Worm (Caenorhabditis elegans): Measurements from ENCODE around the gene C05D11.5.
A peak's percentile ranks its signal among the peaks of the same experiment; 100 is the strongest.

C05D11.5 gene

DNA sequence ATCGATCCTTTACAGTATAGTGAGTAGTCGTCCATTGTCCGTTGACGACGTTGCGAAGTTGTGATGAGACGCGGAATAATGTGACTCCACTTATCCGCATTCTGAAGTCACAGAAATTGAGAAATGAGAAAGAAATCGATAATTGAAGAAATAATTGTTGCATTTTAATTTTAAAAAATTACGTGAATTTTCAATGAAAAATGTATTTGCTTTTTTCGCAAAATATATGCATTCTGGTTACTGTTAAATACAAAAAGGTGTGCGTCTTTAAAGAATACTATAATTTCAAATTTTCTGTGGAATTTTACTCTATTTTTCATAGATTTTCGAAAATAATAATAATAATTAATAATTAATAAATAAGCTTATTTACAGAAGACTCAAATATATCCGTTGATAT, 35.0 kb upstream of the C05D11.5 start, which contains the start of gene let-721:
Gene let-721, minus strand, starts transcription at position 101 of the 400 bp plus-strand sequence.
- TF ChIP-seq klf-2 (GFP tag; conservative IDR thresholded peaks at IDR 0.05): no peak
- no peak for TF ChIP-seq cog-1 (tag; optimal IDR thresholded peaks at IDR 0.05)
- TF ChIP-seq tab-1 (GFP tag; IDR thresholded peaks at IDR 0.05): no peak
- TF ChIP-seq ref-1 (GFP tag; conservative IDR thresholded peaks at IDR 0.05): no peak
- no peak for TF ChIP-seq flt-1 (GFP tag; IDR thresholded peaks at IDR 0.05)
- TF ChIP-seq ztf-23 (GFP tag; IDR thresholded peaks at IDR 0.05): no peak
- no peak for TF ChIP-seq ztf-29 (GFP tag; IDR thresholded peaks at IDR 0.05)
- no peak for TF ChIP-seq T22C8.4 (GFP tag; IDR thresholded peaks at IDR 0.05)
- no peak for TF ChIP-seq med-1 (GFP tag; optimal IDR thresholded peaks at IDR 0.05; ENCODE audit: insufficient read depth)

DNA sequence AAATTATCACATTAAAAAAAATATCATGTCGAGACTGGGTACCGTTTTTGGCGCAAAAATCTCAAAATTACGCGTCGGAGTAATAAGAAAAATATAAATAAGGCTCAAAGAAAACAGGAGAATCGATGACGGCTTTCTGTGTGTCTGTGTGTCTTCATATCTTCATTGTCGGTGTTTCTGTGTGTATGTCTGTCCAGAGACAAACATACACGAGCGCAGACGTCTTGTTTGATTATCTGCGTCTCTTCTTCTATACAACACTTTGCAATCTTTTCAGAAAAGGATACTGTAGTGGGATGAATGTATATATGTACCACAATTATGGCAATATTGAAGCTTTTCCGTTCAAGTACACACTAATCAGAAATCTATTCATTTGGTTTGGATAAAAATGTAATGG, 32.5 kb upstream of the C05D11.5 start, which contains the start of gene C05D11.13:
Gene C05D11.13, minus strand, starts transcription at position 252 of the 400 bp plus-strand sequence.
- TF ChIP-seq T22C8.4 (GFP tag; IDR thresholded peaks at IDR 0.05): no peak
- no peak for TF ChIP-seq med-1 (GFP tag; optimal IDR thresholded peaks at IDR 0.05; ENCODE audit: insufficient read depth)
- TF ChIP-seq ztf-23 (GFP tag; IDR thresholded peaks at IDR 0.05): no peak
- no peak for TF ChIP-seq ztf-29 (GFP tag; IDR thresholded peaks at IDR 0.05)
- no peak for TF ChIP-seq flt-1 (GFP tag; IDR thresholded peaks at IDR 0.05)
- no peak for TF ChIP-seq cog-1 (tag; optimal IDR thresholded peaks at IDR 0.05)
- TF ChIP-seq tab-1 (GFP tag; IDR thresholded peaks at IDR 0.05): no peak
- no peak for TF ChIP-seq klf-2 (GFP tag; conservative IDR thresholded peaks at IDR 0.05)
- no peak for TF ChIP-seq ref-1 (GFP tag; conservative IDR thresholded peaks at IDR 0.05)

DNA sequence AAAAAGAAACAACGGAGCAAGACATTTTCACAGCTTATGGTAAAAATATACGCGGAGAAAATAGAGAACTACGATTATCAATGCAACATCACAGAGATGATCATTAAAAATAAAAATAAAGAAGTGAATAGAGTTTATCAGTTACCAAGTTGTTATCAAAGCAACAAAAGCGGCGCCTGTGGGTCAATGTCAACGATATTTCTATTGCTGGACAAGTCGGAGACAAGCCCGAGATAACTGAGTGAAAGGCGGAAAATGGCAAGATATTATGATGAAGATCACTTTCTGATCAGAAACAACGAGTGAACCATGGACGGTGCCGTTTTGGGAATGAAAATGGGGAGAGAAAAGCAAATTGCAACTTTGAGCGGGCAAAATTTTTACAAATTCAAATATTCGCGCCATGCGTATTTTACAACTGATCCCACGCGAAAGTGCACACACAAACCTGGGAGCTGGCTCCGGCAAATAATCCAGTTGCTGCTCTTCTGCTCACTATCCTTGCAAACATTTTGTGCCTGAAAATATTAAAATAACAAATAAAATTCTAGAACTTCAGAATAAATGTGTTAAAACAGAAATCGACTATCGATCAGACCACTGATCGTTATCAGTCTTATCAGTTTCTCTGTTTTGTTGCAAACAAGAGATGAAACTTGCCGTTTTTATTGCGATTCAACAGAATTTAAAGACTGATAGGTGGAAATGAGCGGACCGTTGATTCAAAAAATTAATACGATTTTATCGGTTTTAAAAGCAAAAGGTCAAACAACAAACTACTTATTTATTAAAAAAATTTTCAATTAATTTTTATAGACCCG, 30.7 kb upstream of the C05D11.5 start, which contains the start of gene mel-32:
Gene mel-32, minus strand, starts transcription at position 696 of the 821 bp plus-strand sequence.
- TF ChIP-seq klf-2 (GFP tag; conservative IDR thresholded peaks at IDR 0.05): no peak
- no peak for TF ChIP-seq cog-1 (tag; optimal IDR thresholded peaks at IDR 0.05)
- no peak for TF ChIP-seq tab-1 (GFP tag; IDR thresholded peaks at IDR 0.05)

ce11 chrIII:6439854-6440253, 28.0 kb upstream of the C05D11.5 start:
- TF ChIP-seq ref-1 (GFP tag; conservative IDR thresholded peaks at IDR 0.05): no peak
- no peak for TF ChIP-seq flt-1 (GFP tag; IDR thresholded peaks at IDR 0.05)
- TF ChIP-seq ztf-23 (GFP tag; IDR thresholded peaks at IDR 0.05): no peak
- TF ChIP-seq klf-2 (GFP tag; conservative IDR thresholded peaks at IDR 0.05): no peak
- TF ChIP-seq cog-1 (tag; optimal IDR thresholded peaks at IDR 0.05): no peak
- TF ChIP-seq tab-1 (GFP tag; IDR thresholded peaks at IDR 0.05): no peak
- no peak for TF ChIP-seq T22C8.4 (GFP tag; IDR thresholded peaks at IDR 0.05)
- TF ChIP-seq ztf-29 (GFP tag; IDR thresholded peaks at IDR 0.05): no peak
- TF ChIP-seq med-1 (GFP tag; optimal IDR thresholded peaks at IDR 0.05; ENCODE audit: insufficient read depth): no peak

DNA sequence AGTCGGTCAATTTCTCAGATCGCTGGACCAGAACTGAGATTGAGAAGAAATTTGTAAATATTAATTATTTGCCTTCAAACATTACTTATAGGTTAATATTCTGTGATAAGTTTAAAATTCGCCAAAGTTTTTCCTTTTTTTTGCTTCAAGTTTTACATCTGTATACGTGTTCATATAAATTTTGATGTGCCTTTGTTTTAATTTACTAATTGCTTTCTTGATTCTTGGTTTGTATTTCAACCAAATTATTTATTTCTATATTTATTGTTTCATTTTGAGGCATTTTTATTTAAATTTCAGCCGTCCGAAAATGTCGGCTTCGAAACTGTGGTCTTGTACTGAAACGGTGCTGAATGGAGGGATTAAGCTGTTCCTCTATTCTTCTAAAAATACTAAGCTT, 24.5 kb upstream of the C05D11.5 start, which contains the start of gene C05D11.1:
Gene C05D11.1, plus strand, starts transcription at position 301 of the 400 bp plus-strand sequence.
- TF ChIP-seq ztf-29 (GFP tag; IDR thresholded peaks at IDR 0.05): no peak
- TF ChIP-seq flt-1 (GFP tag; IDR thresholded peaks at IDR 0.05): no peak
- TF ChIP-seq cog-1 (tag; optimal IDR thresholded peaks at IDR 0.05): no peak
- no peak for TF ChIP-seq ref-1 (GFP tag; conservative IDR thresholded peaks at IDR 0.05)
- TF ChIP-seq tab-1 (GFP tag; IDR thresholded peaks at IDR 0.05): no peak
- no peak for TF ChIP-seq med-1 (GFP tag; optimal IDR thresholded peaks at IDR 0.05; ENCODE audit: insufficient read depth)
- no peak for TF ChIP-seq ztf-23 (GFP tag; IDR thresholded peaks at IDR 0.05)
- TF ChIP-seq T22C8.4 (GFP tag; IDR thresholded peaks at IDR 0.05): no peak
- no peak for TF ChIP-seq klf-2 (GFP tag; conservative IDR thresholded peaks at IDR 0.05)

- TF ChIP-seq tab-1 (GFP tag; IDR thresholded peaks at IDR 0.05): no peak
- no peak for TF ChIP-seq T22C8.4 (GFP tag; IDR thresholded peaks at IDR 0.05)
- TF ChIP-seq ztf-29 (GFP tag; IDR thresholded peaks at IDR 0.05): no peak
- TF ChIP-seq klf-2 (GFP tag; conservative IDR thresholded peaks at IDR 0.05): no peak
- TF ChIP-seq med-1 (GFP tag; optimal IDR thresholded peaks at IDR 0.05; ENCODE audit: insufficient read depth): no peak
- no peak for TF ChIP-seq flt-1 (GFP tag; IDR thresholded peaks at IDR 0.05)
- TF ChIP-seq ref-1 (GFP tag; conservative IDR thresholded peaks at IDR 0.05): no peak
- TF ChIP-seq ztf-23 (GFP tag; IDR thresholded peaks at IDR 0.05): no peak
- no peak for TF ChIP-seq cog-1 (tag; optimal IDR thresholded peaks at IDR 0.05)
Observed at ce11 chrIII:6432939-6433338, 21.1 kb upstream of the C05D11.5 start, which contains the start of gene vps-16. Gene vps-16, plus strand, starts transcription at chrIII:6433239.

DNA sequence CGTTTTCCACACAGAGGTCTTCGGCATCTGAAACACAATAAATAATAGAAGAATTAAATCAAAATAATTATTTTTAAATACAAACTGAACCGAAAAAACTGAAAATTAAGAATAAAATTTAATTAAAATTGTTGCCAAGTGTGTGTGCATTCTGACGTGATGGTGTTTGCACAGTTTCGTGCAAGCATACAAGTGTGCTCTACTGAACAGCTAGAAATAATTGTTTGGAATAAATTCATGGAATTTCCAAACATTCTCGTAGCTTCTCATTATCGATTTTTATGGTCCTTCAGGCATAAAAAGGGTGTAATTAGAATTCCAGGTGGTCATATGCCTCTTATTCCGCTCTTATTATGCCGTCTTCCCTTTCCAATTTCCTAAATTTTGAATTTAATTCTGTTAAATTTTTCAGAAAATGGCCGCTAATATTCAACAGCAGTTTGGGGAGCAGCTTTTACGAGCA, 20.0 kb upstream of the C05D11.5 start, which contains the start of the genes mrps-17 and txdc-9:
Gene mrps-17, minus strand, starts transcription at position 33 of the 463 bp plus-strand sequence.
Gene txdc-9, plus strand, starts transcription at position 413 of the 463 bp plus-strand sequence.
- TF ChIP-seq klf-2 (GFP tag; conservative IDR thresholded peaks at IDR 0.05) (no peak), cog-1 (tag; optimal IDR thresholded peaks at IDR 0.05) (no peak), ztf-29 (GFP tag; IDR thresholded peaks at IDR 0.05) (no peak), med-1 (GFP tag; optimal IDR thresholded peaks at IDR 0.05; ENCODE audit: insufficient read depth) (no peak), ref-1 (GFP tag; conservative IDR thresholded peaks at IDR 0.05) (no peak), flt-1 (GFP tag; IDR thresholded peaks at IDR 0.05) (peak; percentile 68; the same call in 1 of the 2 replicates)

- TF ChIP-seq ref-1 (GFP tag; conservative IDR thresholded peaks at IDR 0.05): no peak
- no peak for TF ChIP-seq flt-1 (GFP tag; IDR thresholded peaks at IDR 0.05)
- no peak for TF ChIP-seq T22C8.4 (GFP tag; IDR thresholded peaks at IDR 0.05)
Observed at ce11 chrIII:6430834-6431233, 19.0 kb upstream of the C05D11.5 start, which contains the start of gene popl-1. Gene popl-1, minus strand, starts transcription at chrIII:6430934.

DNA sequence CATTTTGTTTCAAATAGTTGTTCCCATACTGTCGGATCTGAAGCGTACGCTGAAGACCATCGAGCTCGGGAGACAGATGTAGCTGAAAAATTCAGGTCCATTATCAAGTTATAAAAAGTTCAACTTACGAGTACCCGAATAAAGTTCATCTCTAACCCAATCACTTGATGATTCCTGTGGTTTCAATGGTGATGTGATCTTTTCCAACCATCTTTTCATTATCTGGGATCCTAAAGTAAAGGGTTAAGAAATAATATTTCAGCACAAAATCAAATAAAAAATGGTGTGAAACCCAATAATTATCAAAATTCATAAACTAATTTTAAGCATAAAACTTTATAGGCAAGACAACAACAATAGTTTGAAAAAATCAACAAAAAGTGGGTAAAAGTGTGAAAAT, 15.4 kb upstream of the C05D11.5 start, which contains the start of gene C05D11.8:
Gene C05D11.8, minus strand, starts transcription at position 101 of the 400 bp plus-strand sequence.
- TF ChIP-seq ztf-23 (GFP tag; IDR thresholded peaks at IDR 0.05): no peak
- TF ChIP-seq tab-1 (GFP tag; IDR thresholded peaks at IDR 0.05): no peak
- no peak for TF ChIP-seq cog-1 (tag; optimal IDR thresholded peaks at IDR 0.05)
- TF ChIP-seq ref-1 (GFP tag; conservative IDR thresholded peaks at IDR 0.05): no peak
- no peak for TF ChIP-seq flt-1 (GFP tag; IDR thresholded peaks at IDR 0.05)
- no peak for TF ChIP-seq med-1 (GFP tag; optimal IDR thresholded peaks at IDR 0.05; ENCODE audit: insufficient read depth)
- no peak for TF ChIP-seq ztf-29 (GFP tag; IDR thresholded peaks at IDR 0.05)
- TF ChIP-seq klf-2 (GFP tag; conservative IDR thresholded peaks at IDR 0.05): no peak
- TF ChIP-seq T22C8.4 (GFP tag; IDR thresholded peaks at IDR 0.05): no peak
